Worm (Caenorhabditis elegans) whole organism, young adult: ENCODE results near the gene ifd-1.

ENCODE experiments used
- aptf-3 ChIP-seq: fragments of 200-800 bp; sonication (Bioruptor generic); IDR thresholded peaks from 2 replicates; pipeline ENCODE4 v1.3.6; 2022; ENCODE audit warnings: missing genetic modification characterization, missing compliant biosample characterization
- fkh-3 ChIP-seq: sonication (generic microtip); optimal IDR thresholded peaks from 2 replicates; lab custom pipeline; 2016; ENCODE audit warnings: mild to moderate bottlenecking, missing genetic modification characterization, missing compliant biosample characterization
- hmg-1.2 ChIP-seq: fragments of 200-800 bp; sonication (Bioruptor generic); IDR thresholded peaks from 2 replicates; pipeline ENCODE4 v1.3.6; 2022; ENCODE audit warnings: missing genetic modification reagents, missing genetic modification characterization, missing compliant biosample characterization
- lin-54 ChIP-seq: fragments of 200-800 bp; sonication (Bioruptor generic); optimal IDR thresholded peaks from 2 replicates; lab custom pipeline; 2018; ENCODE audit warnings: mild to moderate bottlenecking, missing genetic modification characterization, missing compliant biosample characterization
- madf-8 ChIP-seq: fragments of 200-800 bp; sonication (Bioruptor generic); conservative IDR thresholded peaks from 2 replicates; pipeline ENCODE4 v1.3.6; 2022; ENCODE audit warnings: missing genetic modification reagents, missing genetic modification characterization, missing compliant biosample characterization
- ztf-25 ChIP-seq: fragments of 200-800 bp; sonication (Bioruptor generic); IDR thresholded peaks from 2 replicates; pipeline ENCODE4 v1.3.6; 2022; ENCODE audit warnings: missing genetic modification reagents, missing genetic modification characterization, missing compliant biosample characterization

DNA sequence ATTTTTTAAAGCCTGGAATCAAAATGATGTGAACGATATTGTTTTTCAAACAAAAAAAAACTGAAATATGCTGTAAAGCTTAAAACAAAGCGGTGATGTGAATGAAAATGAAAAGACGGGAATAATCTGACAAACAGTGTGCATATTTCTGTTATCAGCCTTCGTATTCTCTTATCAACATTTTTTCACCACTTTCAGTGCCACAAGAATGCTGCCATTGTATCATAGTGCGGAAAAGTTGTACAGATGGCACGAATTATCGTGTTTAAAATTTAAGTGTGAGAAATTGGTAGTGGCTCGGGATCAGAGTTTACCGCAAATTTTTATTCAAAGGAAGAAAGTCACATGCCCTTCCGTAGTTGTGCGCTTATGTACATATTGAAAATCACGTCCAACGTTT is at the start of gene ifd-1:
- no peak for TF ChIP-seq aptf-3
- no peak for TF ChIP-seq hmg-1.2 (GFP tag; lab: Robert Waterston, UW)
- TF ChIP-seq lin-54 (GFP tag; lab: Kevin White, UChicago), result no peak
- no peak for TF ChIP-seq madf-8 (GFP tag; lab: Robert Waterston, UW)
- no peak for TF ChIP-seq ztf-25 (GFP tag; lab: Robert Waterston, UW)
- TF ChIP-seq fkh-3, result no peak
